Worm (Caenorhabditis elegans) whole organism, mixed stage, embryonic: Measurements from ENCODE around the gene vha-1.

Source experiments
- blmp-1 ChIP-seq: fragments of 150-350 bp; optimal IDR thresholded peaks from 2 replicates; lab custom pipeline; 2014; ENCODE audit warnings: missing biosample characterization, missing genetic modification characterization
- lin-13 ChIP-seq: fragments of 150-350 bp; optimal IDR thresholded peaks from 2 replicates; lab custom pipeline; 2014; ENCODE audit warnings: missing biosample characterization, missing genetic modification characterization
- mep-1 ChIP-seq: fragments of 150-350 bp; optimal IDR thresholded peaks from 2 replicates; lab custom pipeline; 2017; ENCODE audit warnings: missing biosample characterization, missing genetic modification reagents, missing genetic modification characterization, inconsistent platforms
- unc-62 ChIP-seq: fragments of 150-350 bp; optimal IDR thresholded peaks from 2 replicates; lab custom pipeline; 2014; ENCODE audit warnings: missing biosample characterization, missing genetic modification reagents, missing genetic modification characterization

- TF ChIP-seq mep-1 (tag; lab: Kevin White, UChicago) (no peak), lin-13 (tag; lab: Kevin White, UChicago) (no peak), blmp-1 (tag; lab: Kevin White, UChicago) (no peak), unc-62 (GFP tag; lab: Kevin White, UChicago) (no peak)
Observed at ce11 chrIII:9752852-9753251, 28.2 kb upstream of the vha-1 start, which contains the start of gene ech-6.
